Worm (Caenorhabditis elegans) whole organism, late embryonic: ENCODE data around the gene cpg-24.
"Not testable (repeated sequence)": the region's sequence is repeated elsewhere in the genome, so short reads cannot be mapped to it uniquely, and the experiment has no call there.

ENCODE experiments used
- ama-1 ChIP-seq: fragments of 150-350 bp; optimal IDR thresholded peaks from 2 replicates; lab custom pipeline; 2014
- ceh-19 ChIP-seq: fragments of 200-800 bp; sonication (Bioruptor generic); optimal IDR thresholded peaks from 2 replicates; lab custom pipeline; 2018; ENCODE audit warnings: mild to moderate bottlenecking, missing genetic modification characterization, missing compliant biosample characterization
- ceh-30 ChIP-seq: fragments of 150-350 bp; optimal IDR thresholded peaks from 2 replicates; lab custom pipeline; 2014; ENCODE audit warnings: missing biosample characterization, missing genetic modification characterization
- elt-4 ChIP-seq: sonication (generic microtip); optimal IDR thresholded peaks from 2 replicates; lab custom pipeline; 2016; ENCODE audit warnings: missing genetic modification characterization, missing compliant biosample characterization
- fkh-10 ChIP-seq: fragments of 150-350 bp; optimal IDR thresholded peaks from 2 replicates; lab custom pipeline; 2014; ENCODE audit warnings: missing biosample characterization, missing genetic modification reagents, missing genetic modification characterization
- nhr-11 ChIP-seq: fragments of 150-350 bp; optimal IDR thresholded peaks from 2 replicates; lab custom pipeline; 2014; ENCODE audit warnings: missing biosample characterization, missing genetic modification characterization
- pha-4 ChIP-seq: fragments of 150-350 bp; optimal IDR thresholded peaks from 2 replicates; lab custom pipeline; 2018; ENCODE audit warnings: missing biosample characterization, missing genetic modification reagents, missing genetic modification characterization

ce11 chrIV:1645198-1645597 is 13.4 kb downstream of the cpg-24 start, which contains the start of gene nhr-274:
- TF ChIP-seq elt-4 (tag; lab: Kevin White, UChicago); nhr-11; fkh-10 (GFP tag; lab: Kevin White, UChicago); ama-1 (lab: Kevin White, UChicago); pha-4; ceh-19 (GFP tag; lab: Kevin White, UChicago); ceh-30 (tag; lab: Kevin White, UChicago): not testable (repeated sequence)
